Worm (Caenorhabditis elegans) whole organism, young adult: Measurements from ENCODE around the gene F09F7.5.

Experiments
- B0261.1 ChIP-seq: sonication (generic microtip); optimal IDR thresholded peaks from 2 replicates; lab custom pipeline; 2016; ENCODE audit warnings: mild to moderate bottlenecking, missing genetic modification characterization, moderate library complexity, missing compliant biosample characterization
- B0336.3 ChIP-seq: fragments of 200-800 bp; sonication (Bioruptor generic); IDR thresholded peaks from 2 replicates; pipeline ENCODE4 v1.3.6; 2022; ENCODE audit warnings: missing genetic modification characterization, missing compliant biosample characterization
- C06A6.2 ChIP-seq: fragments of 200-800 bp; sonication (Bioruptor generic); conservative IDR thresholded peaks from 2 replicates; pipeline ENCODE4 v1.3.6; 2022; ENCODE audit warnings: missing genetic modification characterization, missing compliant biosample characterization
- F10E7.11 ChIP-seq: sonication (generic microtip); optimal IDR thresholded peaks from 2 replicates; lab custom pipeline; 2017; ENCODE audit warnings: mild to moderate bottlenecking, missing genetic modification characterization, moderate library complexity, missing compliant biosample characterization
- F23B12.7 ChIP-seq: sonication (generic microtip); optimal IDR thresholded peaks from 2 replicates; lab custom pipeline; 2017; ENCODE audit warnings: missing genetic modification characterization, mild to moderate bottlenecking, missing compliant biosample characterization, antibody characterized with exemption, moderate library complexity; ENCODE audit not compliant: insufficient read depth
- F37B4.10 ChIP-seq: fragments of 200-800 bp; sonication (Bioruptor generic); IDR thresholded peaks from 2 replicates; pipeline ENCODE4 v1.3.6; 2022; ENCODE audit warnings: missing genetic modification characterization, missing compliant biosample characterization
- F52B5.7 ChIP-seq: sonication (generic microtip); optimal IDR thresholded peaks from 2 replicates; lab custom pipeline; 2016; ENCODE audit warnings: mild to moderate bottlenecking, missing genetic modification characterization, missing compliant biosample characterization
- Y53F4B.3 ChIP-seq: fragments of 200-800 bp; sonication (Bioruptor generic); IDR thresholded peaks from 2 replicates; pipeline ENCODE4 v1.3.6; 2022; ENCODE audit warnings: missing genetic modification reagents, missing genetic modification characterization, missing compliant biosample characterization
- Y56A3A.18 ChIP-seq: fragments of 200-800 bp; sonication (Bioruptor generic); IDR thresholded peaks from 2 replicates; pipeline ENCODE4 v1.3.6; 2022; ENCODE audit warnings: missing genetic modification reagents, missing genetic modification characterization, missing compliant biosample characterization
- Y95B8A.8 ChIP-seq: fragments of 200-800 bp; sonication (Bioruptor generic); IDR thresholded peaks from 2 replicates; pipeline ENCODE4 v1.3.6; 2022; ENCODE audit warnings: missing genetic modification reagents, missing genetic modification characterization, missing compliant biosample characterization
- ZK185.1 ChIP-seq: sonication (generic microtip); optimal IDR thresholded peaks from 2 replicates; lab custom pipeline; 2016; ENCODE audit warnings: mild to moderate bottlenecking, missing genetic modification characterization, missing compliant biosample characterization; ENCODE audit not compliant: poor library complexity, severe bottlenecking
- ama-1 ChIP-seq, 3 experiments: fragments of 150-350 bp in 1 of 3; sonication (generic microtip) in 2 of 3; optimal IDR thresholded peaks; 2 replicates each; lab custom pipeline; 2014 to 2018; ENCODE audit warnings: missing biosample characterization in 2 of 3, missing genetic modification characterization in 2 of 3, missing genetic modification reagents in 2 of 3
- aptf-3 ChIP-seq: fragments of 200-800 bp; sonication (Bioruptor generic); IDR thresholded peaks from 2 replicates; pipeline ENCODE4 v1.3.6; 2022; ENCODE audit warnings: missing genetic modification characterization, missing compliant biosample characterization
- atf-7 ChIP-seq: sonication (generic microtip); optimal IDR thresholded peaks from 2 replicates; lab custom pipeline; 2017; ENCODE audit warnings: mild to moderate bottlenecking, missing genetic modification characterization, missing compliant biosample characterization
- athp-1 ChIP-seq: sonication (generic microtip); optimal IDR thresholded peaks from 2 replicates; lab custom pipeline; 2017; ENCODE audit warnings: mild to moderate bottlenecking, missing genetic modification characterization, missing compliant biosample characterization
- attf-6 ChIP-seq: fragments of 200-800 bp; sonication (Bioruptor generic); IDR thresholded peaks from 2 replicates; pipeline ENCODE4 v1.3.6; 2022; ENCODE audit warnings: missing genetic modification reagents, missing genetic modification characterization, missing compliant biosample characterization
- bed-1 ChIP-seq: fragments of 200-800 bp; sonication (Bioruptor generic); IDR thresholded peaks from 2 replicates; pipeline ENCODE4 v1.3.6; 2022; ENCODE audit warnings: missing genetic modification reagents, missing genetic modification characterization, missing compliant biosample characterization
- cebp-1 ChIP-seq, 2 experiments: fragments of 200-800 bp in 1 of 2; sonication (Bioruptor generic) in 1 of 2; sonication (generic microtip) in 1 of 2; IDR thresholded peaks in 1 of 2; optimal IDR thresholded peaks in 1 of 2; 2 replicates each; pipeline versions ENCODE4 v1.3.6 to Lab custom; 2017 to 2022; ENCODE audit warnings: missing compliant biosample characterization in 2 of 2, missing genetic modification characterization in 2 of 2, mild to moderate bottlenecking in 1 of 2, missing genetic modification reagents in 1 of 2, moderate library complexity in 1 of 2
- ceh-58 ChIP-seq: fragments of 200-800 bp; sonication (Bioruptor generic); IDR thresholded peaks from 2 replicates; pipeline ENCODE4 v1.3.6; 2022; ENCODE audit warnings: missing genetic modification characterization, missing compliant biosample characterization
- chd-7 ChIP-seq: sonication (generic microtip); optimal IDR thresholded peaks from 2 replicates; lab custom pipeline; 2016; ENCODE audit warnings: mild to moderate bottlenecking, missing genetic modification characterization, moderate library complexity, missing compliant biosample characterization
- dox-1 ChIP-seq: fragments of 200-800 bp; sonication (Bioruptor generic); IDR thresholded peaks from 2 replicates; pipeline ENCODE4 v1.3.6; 2022; ENCODE audit warnings: missing genetic modification reagents, missing genetic modification characterization, missing compliant biosample characterization
- egl-44 ChIP-seq: fragments of 200-800 bp; sonication (Bioruptor generic); IDR thresholded peaks from 2 replicates; pipeline ENCODE4 v1.3.6; 2022; ENCODE audit warnings: missing genetic modification reagents, missing genetic modification characterization, missing compliant biosample characterization
- egrh-3 ChIP-seq: fragments of 200-800 bp; sonication (Bioruptor generic); IDR thresholded peaks from 2 replicates; pipeline ENCODE4 v1.3.6; 2022; ENCODE audit warnings: missing genetic modification reagents, missing genetic modification characterization, missing compliant biosample characterization
- fkh-3 ChIP-seq: sonication (generic microtip); optimal IDR thresholded peaks from 2 replicates; lab custom pipeline; 2016; ENCODE audit warnings: mild to moderate bottlenecking, missing genetic modification characterization, missing compliant biosample characterization
- hmg-1.2 ChIP-seq: fragments of 200-800 bp; sonication (Bioruptor generic); IDR thresholded peaks from 2 replicates; pipeline ENCODE4 v1.3.6; 2022; ENCODE audit warnings: missing genetic modification reagents, missing genetic modification characterization, missing compliant biosample characterization
- hsf-1 ChIP-seq: fragments of 200-800 bp; sonication (Bioruptor generic); IDR thresholded peaks from 2 replicates; pipeline ENCODE4 v1.3.6; 2022; ENCODE audit warnings: missing genetic modification reagents, missing genetic modification characterization, missing compliant biosample characterization
- lin-35 ChIP-seq, 3 experiments: fragments of 150-350 bp in 2 of 3; sonication (generic microtip) in 1 of 3; optimal IDR thresholded peaks; 2 replicates each; lab custom pipeline; 2014 to 2018; ENCODE audit warnings: missing biosample characterization in 3 of 3, missing genetic modification characterization in 3 of 3, missing genetic modification reagents in 3 of 3
- lsy-27 ChIP-seq: sonication (generic microtip); optimal IDR thresholded peaks from 2 replicates; lab custom pipeline; 2017; ENCODE audit warnings: missing genetic modification characterization, mild to moderate bottlenecking, missing compliant biosample characterization, antibody characterized with exemption, missing genotype, borderline replicate concordance; ENCODE audit not compliant: insufficient read depth
- madf-3 ChIP-seq: fragments of 200-800 bp; sonication (Bioruptor generic); IDR thresholded peaks from 2 replicates; pipeline ENCODE4 v1.3.6; 2022; ENCODE audit warnings: missing genetic modification reagents, missing genetic modification characterization, missing compliant biosample characterization
- madf-6 ChIP-seq: fragments of 200-800 bp; sonication (Bioruptor generic); IDR thresholded peaks from 2 replicates; pipeline ENCODE4 v1.3.6; 2022; ENCODE audit warnings: missing genetic modification reagents, missing genetic modification characterization, missing compliant biosample characterization
- nfya-1 ChIP-seq: sonication (generic microtip); optimal IDR thresholded peaks from 2 replicates; lab custom pipeline; 2017; ENCODE audit warnings: antibody characterized with exemption, missing compliant biosample characterization, missing genetic modification characterization, borderline replicate concordance; ENCODE audit not compliant: insufficient read depth
- nfyb-1 ChIP-seq: fragments of 200-800 bp; sonication (Bioruptor generic); IDR thresholded peaks from 2 replicates; pipeline ENCODE4 v1.3.6; 2022; ENCODE audit warnings: missing genetic modification reagents, missing genetic modification characterization, missing compliant biosample characterization
- pbrm-1 ChIP-seq: fragments of 200-800 bp; sonication (Bioruptor generic); IDR thresholded peaks from 2 replicates; pipeline ENCODE4 v1.3.6; 2022; ENCODE audit warnings: missing genetic modification reagents, missing genetic modification characterization, missing compliant biosample characterization
- rcor-1 ChIP-seq: fragments of 200-800 bp; sonication (Bioruptor generic); IDR thresholded peaks from 2 replicates; pipeline ENCODE4 v1.3.6; 2022; ENCODE audit warnings: missing genetic modification reagents, missing genetic modification characterization, missing compliant biosample characterization
- repo-1 ChIP-seq: sonication (generic microtip); optimal IDR thresholded peaks from 2 replicates; lab custom pipeline; 2017; ENCODE audit warnings: mild to moderate bottlenecking, missing genetic modification characterization, missing compliant biosample characterization
- snpc-1.1 ChIP-seq: sonication (generic microtip); optimal IDR thresholded peaks from 2 replicates; lab custom pipeline; 2017; ENCODE audit warnings: missing genetic modification characterization, mild to moderate bottlenecking, missing compliant biosample characterization, antibody characterized with exemption, moderate library complexity, missing genotype, missing genetic modification reagents; ENCODE audit not compliant: insufficient read depth
- tbp1 ChIP-seq: fragments of 200-800 bp; sonication (Bioruptor generic); optimal IDR thresholded peaks from 2 replicates; lab custom pipeline; 2018; ENCODE audit warnings: mild to moderate bottlenecking, missing genetic modification characterization, missing compliant biosample characterization
- tlf-1 ChIP-seq: fragments of 200-800 bp; sonication (Bioruptor generic); optimal IDR thresholded peaks from 2 replicates; lab custom pipeline; 2018; ENCODE audit warnings: mild to moderate bottlenecking, missing genetic modification characterization, missing compliant biosample characterization
- unc-62 ChIP-seq: fragments of 150-350 bp; optimal IDR thresholded peaks from 2 replicates; lab custom pipeline; 2014; ENCODE audit warnings: missing biosample characterization, missing genetic modification reagents, missing genetic modification characterization
- zfh-2 ChIP-seq: fragments of 200-800 bp; sonication (Bioruptor generic); conservative IDR thresholded peaks from 2 replicates; pipeline ENCODE4 v1.3.6; 2022; ENCODE audit warnings: missing genetic modification reagents, missing genetic modification characterization, missing compliant biosample characterization
- ztf-25 ChIP-seq: fragments of 200-800 bp; sonication (Bioruptor generic); IDR thresholded peaks from 2 replicates; pipeline ENCODE4 v1.3.6; 2022; ENCODE audit warnings: missing genetic modification reagents, missing genetic modification characterization, missing compliant biosample characterization
- ztf-26 ChIP-seq: sonication (generic microtip); optimal IDR thresholded peaks from 2 replicates; lab custom pipeline; 2017; ENCODE audit warnings: missing genetic modification characterization, missing compliant biosample characterization
- ztf-6 ChIP-seq: fragments of 200-800 bp; sonication (Bioruptor generic); IDR thresholded peaks from 2 replicates; pipeline ENCODE4 v1.3.6; 2022; ENCODE audit warnings: missing genetic modification reagents, missing genetic modification characterization, missing compliant biosample characterization

F09F7.5 gene

ce11 chrIII:5554884-5555500 is 8.2 kb downstream of the F09F7.5 start, which contains the start of the genes nmad-1 and hach-1 (continued):
- TF ChIP-seq ztf-25 (GFP tag; lab: Robert Waterston, UW) (0 out of 2 replicates have a peak, but pooled peaks have one; percentile 12), madf-3 (GFP tag; lab: Robert Waterston, UW) (no peak), F23B12.7 (tag; lab: Kevin White, UChicago) (peak; percentile 72), B0261.1 (tag; lab: Kevin White, UChicago) (no peak), F37B4.10 (GFP tag; lab: Robert Waterston, UW) (no peak), repo-1 (no peak), Y53F4B.3 (GFP tag; lab: Robert Waterston, UW) (no peak), nfya-1 (tag; lab: Kevin White, UChicago) (no peak), lsy-27 (tag; lab: Kevin White, UChicago) (no peak), tbp1 (GFP tag; lab: Kevin White, UChicago) (peak; percentile 58), attf-6 (no peak), madf-6 (peak; percentile 89), rcor-1 (GFP tag; lab: Robert Waterston, UW) (peak; percentile 58), pbrm-1 (GFP tag; lab: Robert Waterston, UW) (peak; percentile 78), unc-62 (GFP tag; lab: Kevin White, UChicago) (no peak)

- TF ChIP-seq madf-3 (GFP tag; lab: Robert Waterston, UW): peak; percentile 47; the same call in 1 of the 2 replicates
- peak; percentile 69 for TF ChIP-seq F52B5.7 (tag; lab: Kevin White, UChicago)
- TF ChIP-seq F10E7.11 (tag; lab: Kevin White, UChicago): peak; percentile 18
- peak; percentile 25 for TF ChIP-seq tlf-1
- TF ChIP-seq dox-1: 0 out of 2 replicates have a peak, but pooled peaks have one; percentile 15
- TF ChIP-seq cebp-1 (GFP tag; IDR thresholded peaks at IDR 0.05; lab: Robert Waterston, UW): no peak
- peak; percentile 55 for TF ChIP-seq cebp-1 (tag; optimal IDR thresholded peaks at IDR 0.05; lab: Kevin White, UChicago)
- no peak for TF ChIP-seq egrh-3 (GFP tag; lab: Robert Waterston, UW)
- peak; percentile 44 for TF ChIP-seq atf-7 (tag; lab: Kevin White, UChicago)
- TF ChIP-seq egl-44: 0 out of 2 replicates have a peak, but pooled peaks have one; percentile 57
- TF ChIP-seq ztf-26: peak; percentile 3
- no peak for TF ChIP-seq snpc-1.1 (tag; lab: Kevin White, UChicago)
- peak; percentile 43; the same call in 1 of the 2 replicates for TF ChIP-seq zfh-2 (GFP tag; lab: Robert Waterston, UW)
- peak; percentile 52 for TF ChIP-seq ama-1 (optimal IDR thresholded peaks at IDR 0.05; lab: Kevin White, UChicago)
- no peak for TF ChIP-seq ama-1 (GFP tag; optimal IDR thresholded peaks at IDR 0.05; lab: Kevin White, UChicago)
- TF ChIP-seq hmg-1.2 (GFP tag; lab: Robert Waterston, UW): 0 out of 2 replicates have a peak, but pooled peaks have one; percentile 16
- TF ChIP-seq B0336.3 (GFP tag; lab: Robert Waterston, UW): peak; percentile 63; the same call in 1 of the 2 replicates
- TF ChIP-seq Y95B8A.8 (GFP tag; lab: Robert Waterston, UW): peak; percentile 38; the same call in 1 of the 2 replicates
- no peak for TF ChIP-seq ztf-6 (GFP tag; lab: Robert Waterston, UW)
- TF ChIP-seq athp-1 (tag; lab: Kevin White, UChicago): peak; percentile 70
- TF ChIP-seq repo-1: no peak
- peak; percentile 48; the same call in 1 of the 2 replicates for TF ChIP-seq madf-6
- TF ChIP-seq C06A6.2: 0 out of 2 replicates have a peak, but pooled peaks have one; percentile 39
- no peak for TF ChIP-seq ZK185.1 (tag; lab: Kevin White, UChicago)
- TF ChIP-seq ceh-58 (GFP tag; lab: Robert Waterston, UW): no peak
- TF ChIP-seq fkh-3 (tag; lab: Kevin White, UChicago): peak; percentile 32
- 0 out of 2 replicates have a peak, but pooled peaks have one; percentile 27 for TF ChIP-seq aptf-3
- TF ChIP-seq chd-7 (tag; lab: Kevin White, UChicago): peak; percentile 85
- peak; percentile 72 for TF ChIP-seq hsf-1 (GFP tag; lab: Robert Waterston, UW)
- peak; percentile 32; the same call in 1 of the 2 replicates for TF ChIP-seq pbrm-1 (GFP tag; lab: Robert Waterston, UW)
- peak; percentile 59; the same call in 1 of the 2 replicates for TF ChIP-seq Y56A3A.18
- TF ChIP-seq lin-35 (GFP tag; optimal IDR thresholded peaks at IDR 0.05; lab: Kevin White, UChicago): no peak
- no peak for TF ChIP-seq nfyb-1 (GFP tag; lab: Robert Waterston, UW)
- TF ChIP-seq bed-1 (GFP tag; lab: Robert Waterston, UW): no peak
Observed at ce11 chrIII:5557246-5557819, 10.5 kb downstream of the F09F7.5 start, which contains the start of gene rpc-2. TSS of gene rpc-2 (plus strand) at chrIII:5557365.
